Worm (Caenorhabditis elegans): ENCODE results near the gene golg-2.

The golg-2 gene

DNA sequence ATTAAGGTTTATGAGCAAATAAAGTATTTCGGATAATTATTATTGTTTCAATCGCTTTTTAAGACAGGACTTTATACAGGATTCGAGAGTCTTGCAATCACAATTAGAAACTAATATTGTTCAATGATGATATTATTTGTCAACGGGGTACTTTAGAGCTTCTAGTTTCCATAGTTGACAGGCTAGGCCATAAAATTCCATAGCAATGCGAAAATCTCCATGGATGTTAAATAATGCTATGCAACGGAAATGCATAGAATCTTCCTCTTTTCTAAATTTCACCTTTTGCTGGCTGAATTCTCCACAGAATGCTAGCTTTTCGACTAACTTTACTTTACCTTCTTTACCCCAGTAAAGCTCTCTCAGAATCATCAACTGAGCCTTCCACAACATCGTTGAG lies 31.9 kb downstream of the golg-2 start, which contains the start of gene F59A6.3:
Gene F59A6.3, plus strand, starts transcription at position 301 of the 400 bp plus-strand sequence.
- TF ChIP-seq nhr-237 (tag; optimal IDR thresholded peaks at IDR 0.05) = no peak
- TF ChIP-seq saeg-2 (GFP tag; IDR thresholded peaks at IDR 0.05) = no peak
- TF ChIP-seq lin-29 (GFP tag; IDR thresholded peaks at IDR 0.05) = no peak
- TF ChIP-seq dpl-1 (GFP tag; optimal IDR thresholded peaks at IDR 0.05) = no peak
- no peak for TF ChIP-seq Y5F2A.4 (GFP tag; optimal IDR thresholded peaks at IDR 0.05)
- TF ChIP-seq zip-2 (tag; optimal IDR thresholded peaks at IDR 0.05) = no peak
- no peak for TF ChIP-seq mxl-3 (GFP tag; optimal IDR thresholded peaks at IDR 0.05)

DNA sequence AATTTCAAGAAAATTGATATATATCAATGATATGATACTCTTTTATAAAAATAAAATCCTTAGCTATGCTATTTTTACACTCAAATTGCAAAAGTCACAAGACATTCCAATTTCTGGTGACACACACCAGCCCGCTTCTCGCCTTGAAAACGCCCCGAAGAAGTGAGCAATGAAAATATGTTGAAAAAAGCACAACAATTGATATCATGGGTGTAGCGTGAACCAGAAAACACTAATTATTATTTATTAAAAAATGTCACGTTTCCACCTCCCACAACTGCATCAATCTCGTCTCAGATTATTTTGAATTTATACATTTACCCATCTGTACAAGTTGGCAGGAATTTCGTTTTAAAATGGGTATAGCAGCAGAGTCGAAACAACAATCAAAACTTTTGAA lies 35.1 kb downstream of the golg-2 start, which contains the start of gene F59A6.4:
Gene F59A6.4, plus strand, starts transcription at position 301 of the 400 bp plus-strand sequence.
- TF ChIP-seq duxl-1 (tag; optimal IDR thresholded peaks at IDR 0.05; ENCODE audit: poor library complexity) = no peak
- TF ChIP-seq fkh-10 (GFP tag; optimal IDR thresholded peaks at IDR 0.05) = no peak
- no peak for TF ChIP-seq hmg-1.1 (GFP tag; IDR thresholded peaks at IDR 0.05)
- no peak for TF ChIP-seq set-16 (GFP tag; IDR thresholded peaks at IDR 0.05)
- TF ChIP-seq lin-38 (GFP tag; IDR thresholded peaks at IDR 0.05) = no peak
- no peak for TF ChIP-seq ztf-7 (tag; optimal IDR thresholded peaks at IDR 0.05)
- TF ChIP-seq ZK337.2 (GFP tag; IDR thresholded peaks at IDR 0.05) = no peak
- no peak for TF ChIP-seq nhr-25 (tag; optimal IDR thresholded peaks at IDR 0.05; ENCODE audit: borderline replicate concordance, insufficient read depth)
- no peak for TF ChIP-seq lsy-2 (tag; optimal IDR thresholded peaks at IDR 0.05)
- no peak for TF ChIP-seq jun-1 (tag; optimal IDR thresholded peaks at IDR 0.05)

- no peak for TF ChIP-seq mdt-29 (GFP tag; IDR thresholded peaks at IDR 0.05)
- TF ChIP-seq madf-5 (GFP tag; IDR thresholded peaks at IDR 0.05) = no peak
- TF ChIP-seq nhr-102 (tag; optimal IDR thresholded peaks at IDR 0.05) = no peak
- no peak for TF ChIP-seq zag-1 (tag; optimal IDR thresholded peaks at IDR 0.05)
- no peak for TF ChIP-seq dpl-1 (GFP tag; optimal IDR thresholded peaks at IDR 0.05)
- TF ChIP-seq nhr-42 (GFP tag; IDR thresholded peaks at IDR 0.05) = no peak
- TF ChIP-seq ceh-82 (tag; optimal IDR thresholded peaks at IDR 0.05) = no peak
- no peak for TF ChIP-seq nhr-41 (GFP tag; IDR thresholded peaks at IDR 0.05)
- TF ChIP-seq unc-62 (GFP tag; optimal IDR thresholded peaks at IDR 0.05 in 1 of 2) = no peak
- no peak for TF ChIP-seq unc-62 (tag; optimal IDR thresholded peaks at IDR 0.05)
- TF ChIP-seq vab-7 (GFP tag; IDR thresholded peaks at IDR 0.05) = no peak
- no peak for TF ChIP-seq mes-2 (tag; optimal IDR thresholded peaks at IDR 0.05; ENCODE audit: poor library complexity, severe bottlenecking)
- no peak for TF ChIP-seq T20F7.1 (GFP tag; optimal IDR thresholded peaks at IDR 0.05)
- no peak for TF ChIP-seq ceh-44 (GFP tag; IDR thresholded peaks at IDR 0.05)
- no peak for TF ChIP-seq spr-3 (GFP tag; optimal IDR thresholded peaks at IDR 0.05)
- TF ChIP-seq hmg-1.1 (GFP tag; IDR thresholded peaks at IDR 0.05) = no peak
- no peak for TF ChIP-seq lsy-2 (tag; optimal IDR thresholded peaks at IDR 0.05)
Observed at ce11 chrII:5003660-5004059, 36.2 kb downstream of the golg-2 start, which contains the start of gene F59A6.10. Gene F59A6.10 (plus strand): TSS chrII:5003960.

- TF ChIP-seq cey-2 (tag; optimal IDR thresholded peaks at IDR 0.05; ENCODE audit: borderline replicate concordance, insufficient read depth) (no peak), hlh-11 (tag; optimal IDR thresholded peaks at IDR 0.05) (no peak), snpc-1.2 (GFP tag; IDR thresholded peaks at IDR 0.05) (no peak), php-3 (GFP tag; IDR thresholded peaks at IDR 0.05) (no peak), F26F4.8 (GFP tag; conservative IDR thresholded peaks at IDR 0.05) (no peak)
Observed at ce11 chrII:5001866-5002265, 38.0 kb downstream of the golg-2 start.

Measured in whole organism, L4 larva.